Fruit fly (Drosophila melanogaster) whole organism, embryonic: ENCODE measurements around the gene ttm50.

Experiments
- Antp ChIP-seq: fragments of 200-800 bp; sonication (Bioruptor generic); optimal IDR thresholded peaks from 3 replicates; lab custom pipeline; 2016; ENCODE audit warnings: missing biosample characterization, missing genetic modification characterization
- C15 ChIP-seq: fragments of 200-800 bp; sonication (Bioruptor generic); IDR thresholded peaks from 3 replicates; pipeline ENCODE4 v1.3.6; 2022; ENCODE audit warnings: missing biosample characterization, missing genetic modification characterization
- CG10274 ChIP-seq: fragments of 200-800 bp; sonication (Bioruptor generic); optimal IDR thresholded peaks from 3 replicates; lab custom pipeline; 2017; ENCODE audit warnings: missing biosample characterization, mild to moderate bottlenecking, missing genetic modification characterization
- CG11085 ChIP-seq: fragments of 200-800 bp; sonication (Bioruptor generic); IDR thresholded peaks from 2 replicates; pipeline ENCODE4 v1.3.6; 2022; ENCODE audit warnings: missing biosample characterization, missing genetic modification characterization
- CG14965 ChIP-seq: fragments of 200-800 bp; sonication (Bioruptor generic); optimal IDR thresholded peaks from 2 replicates; lab custom pipeline; 2016; ENCODE audit warnings: missing biosample characterization, missing genetic modification characterization, borderline replicate concordance
- CG15601 ChIP-seq: fragments of 200-800 bp; sonication (Bioruptor generic); optimal IDR thresholded peaks from 3 replicates; lab custom pipeline; 2019; ENCODE audit warnings: missing biosample characterization, mild to moderate bottlenecking, missing genetic modification characterization, moderate library complexity
- CG1602 ChIP-seq: fragments of 200-800 bp; sonication (Bioruptor generic); optimal IDR thresholded peaks from 3 replicates; lab custom pipeline; 2016; ENCODE audit warnings: missing biosample characterization, missing genetic modification characterization
- CG17385 ChIP-seq: fragments of 200-800 bp; sonication (Bioruptor generic); optimal IDR thresholded peaks from 3 replicates; lab custom pipeline; 2018; ENCODE audit warnings: missing biosample characterization, mild to moderate bottlenecking, missing genetic modification characterization
- CG17612 ChIP-seq: fragments of 200-800 bp; sonication (Bioruptor generic); IDR thresholded peaks from 2 replicates; pipeline ENCODE4 v1.3.6; 2022; ENCODE audit warnings: missing biosample characterization, missing genetic modification characterization
- CG3995 ChIP-seq: fragments of 200-800 bp; sonication (Bioruptor generic); optimal IDR thresholded peaks from 3 replicates; lab custom pipeline; 2016; ENCODE audit warnings: missing biosample characterization, missing genetic modification characterization
- CG4282 ChIP-seq: fragments of 200-800 bp; sonication (Bioruptor generic); optimal IDR thresholded peaks from 2 replicates; lab custom pipeline; 2016; ENCODE audit warnings: missing biosample characterization, missing genetic modification characterization
- CG43689 ChIP-seq: fragments of 200-800 bp; sonication (Bioruptor generic); IDR thresholded peaks from 2 replicates; pipeline ENCODE4 v1.3.6; 2022; ENCODE audit warnings: missing biosample characterization, missing genetic modification characterization
- CG5245 ChIP-seq: fragments of 200-800 bp; sonication (Bioruptor generic); optimal IDR thresholded peaks from 3 replicates; lab custom pipeline; 2016; ENCODE audit warnings: missing biosample characterization, missing genetic modification characterization
- CG6272 ChIP-seq: fragments of 200-800 bp; sonication (Bioruptor generic); IDR thresholded peaks from 2 replicates; pipeline ENCODE4 v1.3.6; 2022; ENCODE audit warnings: missing biosample characterization, missing genetic modification characterization
- CTCF ChIP-seq: fragments of 200-800 bp; sonication (Bioruptor generic); optimal IDR thresholded peaks from 2 replicates; lab custom pipeline; 2017; ENCODE audit warnings: missing biosample characterization, mild to moderate bottlenecking, missing genetic modification characterization, moderate library complexity
- D ChIP-seq, 2 experiments: fragments of 200-800 bp in 1 of 2; fragments of >200 bp in 1 of 2; sonication (Bioruptor generic) in 1 of 2; optimal IDR thresholded peaks; 2 replicates in 1 of 2; 3 replicates in 1 of 2; lab custom pipeline; 2017; ENCODE audit warnings: mild to moderate bottlenecking in 1 of 2, missing biosample characterization in 1 of 2, missing genetic modification characterization in 1 of 2, missing genetic modification reagents in 1 of 2
- D19A ChIP-seq: fragments of 200-800 bp; optimal IDR thresholded peaks from 3 replicates; lab custom pipeline; 2019; ENCODE audit warnings: missing biosample characterization, mild to moderate bottlenecking, missing genetic modification characterization, moderate library complexity
- Dip2 ChIP-seq: fragments of 200-800 bp; sonication (Bioruptor generic); IDR thresholded peaks from 2 replicates; pipeline ENCODE4 v1.3.6; 2022; ENCODE audit warnings: missing biosample characterization, missing genetic modification characterization
- E2f2 ChIP-seq: fragments of 200-800 bp; sonication (Bioruptor generic); IDR thresholded peaks from 2 replicates; pipeline ENCODE4 v1.3.6; 2022; ENCODE audit warnings: missing biosample characterization, missing genetic modification characterization
- ERR ChIP-seq: fragments of 200-800 bp; sonication (Bioruptor generic); optimal IDR thresholded peaks from 2 replicates; lab custom pipeline; 2016; ENCODE audit warnings: missing biosample characterization, missing genetic modification characterization
- Elba2 ChIP-seq: fragments of 200-800 bp; sonication (Bioruptor generic); optimal IDR thresholded peaks from 3 replicates; lab custom pipeline; 2016; ENCODE audit warnings: missing biosample characterization, missing genetic modification characterization
- GATAe ChIP-seq: fragments of 200-800 bp; sonication (Bioruptor generic); conservative IDR thresholded peaks from 2 replicates; pipeline ENCODE4 v1.3.6; 2022; ENCODE audit warnings: missing biosample characterization, missing genetic modification characterization
- HLHmδ ChIP-seq: fragments of 200-800 bp; sonication (Bioruptor generic); optimal IDR thresholded peaks from 2 replicates; lab custom pipeline; 2018; ENCODE audit warnings: missing biosample characterization, mild to moderate bottlenecking, missing genetic modification characterization, moderate library complexity
- Hr78 ChIP-seq, 2 experiments: fragments of 200-800 bp in 1 of 2; fragments of >200 bp in 1 of 2; sonication (Bioruptor generic) in 1 of 2; optimal IDR thresholded peaks; 2 replicates each; lab custom pipeline; 2017 to 2019; ENCODE audit warnings: missing biosample characterization in 2 of 2, missing genetic modification characterization in 2 of 2, mild to moderate bottlenecking in 1 of 2, moderate library complexity in 1 of 2
- Lhr ChIP-seq: fragments of 200-800 bp; sonication (Bioruptor generic); optimal IDR thresholded peaks from 3 replicates; lab custom pipeline; 2017; ENCODE audit warnings: mild to moderate bottlenecking, missing biosample characterization, missing genetic modification reagents, missing genetic modification characterization
- NC2β ChIP-seq: fragments of 200-800 bp; sonication (Bioruptor generic); optimal IDR thresholded peaks from 2 replicates; lab custom pipeline; 2016; ENCODE audit warnings: missing biosample characterization, missing genetic modification characterization
- Oli ChIP-seq: fragments of 200-800 bp; sonication (Bioruptor generic); optimal IDR thresholded peaks from 2 replicates; lab custom pipeline; 2018; ENCODE audit warnings: missing biosample characterization, mild to moderate bottlenecking, missing genetic modification characterization, moderate library complexity
- Ptx1 ChIP-seq: fragments of 200-800 bp; sonication (Bioruptor generic); IDR thresholded peaks from 2 replicates; pipeline ENCODE4 v1.3.6; 2022; ENCODE audit warnings: missing biosample characterization, missing genetic modification characterization
- Spps ChIP-seq: fragments of 200-800 bp; sonication (Bioruptor generic); optimal IDR thresholded peaks from 2 replicates; lab custom pipeline; 2018; ENCODE audit warnings: missing biosample characterization, mild to moderate bottlenecking, missing genetic modification characterization
- Taf1 ChIP-seq: fragments of 200-800 bp; sonication (Bioruptor generic); IDR thresholded peaks from 2 replicates; pipeline ENCODE4 v1.3.6; 2022; ENCODE audit warnings: missing biosample characterization, missing genetic modification characterization
- Trl ChIP-seq, 3 experiments: fragments of >200 bp in 2 of 3; fragments of 200-800 bp in 1 of 3; sonication (Bioruptor generic) in 1 of 3; optimal IDR thresholded peaks; 2 replicates in 1 of 3; 3 replicates in 2 of 3; lab custom pipeline; 2016 to 2017; ENCODE audit warnings: missing biosample characterization in 1 of 3, missing genetic modification characterization in 1 of 3
- Xbp1 ChIP-seq: fragments of 200-800 bp; sonication (Bioruptor generic); optimal IDR thresholded peaks from 3 replicates; lab custom pipeline; 2016; ENCODE audit warnings: missing biosample characterization, mild to moderate bottlenecking, missing genetic modification characterization
- br ChIP-seq: fragments of >200 bp; optimal IDR thresholded peaks from 2 replicates; lab custom pipeline; 2017
- cg ChIP-seq: fragments of 200-800 bp; sonication (Bioruptor generic); optimal IDR thresholded peaks from 3 replicates; lab custom pipeline; 2019; ENCODE audit warnings: missing biosample characterization, mild to moderate bottlenecking, missing genetic modification characterization, moderate library complexity
- chinmo ChIP-seq: fragments of 200-800 bp; sonication (Bioruptor generic); IDR thresholded peaks from 4 replicates; pipeline ENCODE4 v1.3.6; 2022; ENCODE audit warnings: missing biosample characterization, missing genetic modification characterization; ENCODE audit not compliant: partially characterized antibody
- chn ChIP-seq: fragments of 200-800 bp; sonication (Bioruptor generic); optimal IDR thresholded peaks from 2 replicates; lab custom pipeline; 2016; ENCODE audit warnings: missing biosample characterization, missing genetic modification characterization
- crol ChIP-seq: fragments of 200-800 bp; sonication (Bioruptor generic); IDR thresholded peaks from 2 replicates; pipeline ENCODE4 v1.3.6; 2022; ENCODE audit warnings: missing biosample characterization, missing genetic modification characterization
- dimm ChIP-seq: fragments of 200-800 bp; sonication (Bioruptor generic); IDR thresholded peaks from 2 replicates; pipeline ENCODE4 v1.3.6; 2022; ENCODE audit warnings: missing biosample characterization, missing genetic modification characterization
- dm ChIP-seq: fragments of 200-800 bp; sonication (Bioruptor generic); optimal IDR thresholded peaks from 3 replicates; lab custom pipeline; 2016; ENCODE audit warnings: missing biosample characterization, missing genetic modification characterization
- gsb-n ChIP-seq: fragments of 200-800 bp; sonication (Bioruptor generic); optimal IDR thresholded peaks from 3 replicates; lab custom pipeline; 2018; ENCODE audit warnings: missing biosample characterization, mild to moderate bottlenecking, missing genetic modification characterization
- kah ChIP-seq: fragments of 200-800 bp; sonication (Bioruptor generic); optimal IDR thresholded peaks from 2 replicates; lab custom pipeline; 2018; ENCODE audit warnings: missing biosample characterization, mild to moderate bottlenecking, missing genetic modification characterization
- mld ChIP-seq: fragments of 200-800 bp; sonication (Bioruptor generic); IDR thresholded peaks from 3 replicates; pipeline ENCODE4 v1.3.6; 2022; ENCODE audit warnings: missing biosample characterization, missing genetic modification characterization; ENCODE audit not compliant: partially characterized antibody
- oc ChIP-seq: fragments of 200-800 bp; sonication (Bioruptor generic); optimal IDR thresholded peaks from 2 replicates; lab custom pipeline; 2018; ENCODE audit warnings: missing biosample characterization, mild to moderate bottlenecking, missing genetic modification characterization, moderate library complexity
- otp ChIP-seq: fragments of 200-800 bp; sonication (Bioruptor generic); IDR thresholded peaks from 3 replicates; pipeline ENCODE4, ENCODE4 v1.3.6; 2022; ENCODE audit warnings: missing biosample characterization, missing genetic modification characterization
- psq ChIP-seq: fragments of 200-800 bp; sonication (Bioruptor generic); optimal IDR thresholded peaks from 2 replicates; lab custom pipeline; 2017; ENCODE audit warnings: missing biosample characterization, missing genetic modification characterization
- ranshi ChIP-seq: fragments of 200-800 bp; sonication (Bioruptor generic); IDR thresholded peaks from 2 replicates; pipeline ENCODE4 v1.3.6; 2022; ENCODE audit warnings: missing biosample characterization, missing genetic modification characterization
- sim ChIP-seq: fragments of 200-800 bp; sonication (Bioruptor generic); IDR thresholded peaks from 2 replicates; pipeline ENCODE4 v1.3.6; 2022; ENCODE audit warnings: missing biosample characterization, missing genetic modification characterization
- sob ChIP-seq: fragments of 200-800 bp; sonication (Bioruptor generic); IDR thresholded peaks from 2 replicates; pipeline ENCODE4 v1.3.6; 2022; ENCODE audit warnings: missing biosample characterization, missing genetic modification characterization
- zen ChIP-seq: fragments of 200-800 bp; sonication (Bioruptor generic); optimal IDR thresholded peaks from 3 replicates; lab custom pipeline; 2018; ENCODE audit warnings: missing biosample characterization, mild to moderate bottlenecking, missing genetic modification characterization, moderate library complexity
- zen2 ChIP-seq: fragments of 200-800 bp; sonication (Bioruptor generic); IDR thresholded peaks from 3 replicates; pipeline ENCODE4 v1.3.6; 2022; ENCODE audit warnings: missing biosample characterization, missing genetic modification characterization; ENCODE audit not compliant: partially characterized antibody

The ttm50 gene

DNA sequence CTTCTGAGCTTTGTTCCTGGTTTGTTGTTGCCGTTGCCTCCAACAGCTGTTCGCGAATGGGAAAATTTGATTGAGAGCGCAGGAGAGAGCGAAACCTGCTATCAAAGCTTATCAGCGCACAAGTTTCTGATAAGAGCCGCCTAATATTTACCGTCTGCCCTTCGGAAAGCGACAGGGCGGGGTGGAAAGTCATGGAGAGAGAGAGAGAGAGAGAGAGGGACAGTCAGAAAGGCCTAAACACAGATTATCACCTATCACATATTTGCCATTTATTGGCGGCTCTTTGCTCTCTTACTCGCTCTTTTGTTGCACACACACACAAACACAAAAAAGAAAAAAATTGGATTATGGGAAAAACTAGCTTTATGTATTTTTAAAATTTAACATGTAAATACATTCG is 11.6 kb upstream of the ttm50 start:
- TF ChIP-seq CG4282 (GFP tag; lab: Kevin White, UChicago) (no peak), GATAe (GFP tag; lab: Robert Waterston, UW) (peak; percentile 8; the same call in 1 of the 2 replicates), chinmo (GFP tag; lab: Robert Waterston, UW) (0 out of 4 replicates have a peak, but pooled peaks have one; percentile 51), crol (GFP tag; lab: Robert Waterston, UW) (peak; percentile 72), HLHmδ (GFP tag; lab: Kevin White, UChicago) (no peak), zen (no peak), CG11085 (no peak), Trl (optimal IDR thresholded peaks at IDR 0.05; lab: Kevin White, UChicago) (peak; percentile 49 to 85), Trl (GFP tag; optimal IDR thresholded peaks at IDR 0.05; lab: Kevin White, UChicago) (no peak), cg (peak; percentile 5)
- TF ChIP-seq, all 482 proteins: peak for 5

DNA sequence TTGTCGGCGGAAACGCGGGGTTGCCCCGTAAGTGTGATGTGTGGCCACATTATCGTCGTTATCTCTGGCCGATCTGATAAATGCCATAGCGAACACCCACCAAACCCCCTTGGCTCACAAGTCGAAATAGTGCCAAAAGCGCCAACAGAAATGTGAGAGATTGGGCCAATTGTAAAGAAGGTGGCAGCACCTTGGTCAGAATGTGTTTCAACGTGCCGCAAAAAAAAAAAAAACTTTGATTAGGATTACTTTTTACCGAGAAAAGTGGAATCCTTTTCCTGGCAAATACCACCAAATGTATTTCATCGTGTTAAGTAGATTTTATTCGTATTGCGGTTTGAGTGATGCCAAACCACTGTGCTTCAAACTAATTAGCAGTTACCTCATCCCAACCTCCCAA is 11.0 kb upstream of the ttm50 start:
- TF ChIP-seq CG10274 (peak; percentile 65), sob (GFP tag; lab: Robert Waterston, UW) (peak; percentile 93), CG17612 (GFP tag; lab: Robert Waterston, UW) (peak; percentile 40; the same call in 1 of the 2 replicates), Hr78 (GFP tag; optimal IDR thresholded peaks at IDR 0.05; lab: Kevin White, UChicago) (no peak), CG43689 (GFP tag; lab: Robert Waterston, UW) (peak; percentile 72), dm (GFP tag; lab: Kevin White, UChicago) (peak; percentile 59), chn (GFP tag; lab: Kevin White, UChicago) (peak; percentile 57), CG15601 (tag; lab: Kevin White, UChicago) (no peak), ranshi (GFP tag; lab: Robert Waterston, UW) (peak; percentile 84), psq (GFP tag; lab: Kevin White, UChicago) (no peak), otp (GFP tag; lab: Robert Waterston, UW) (peak; percentile 83; the same call in 2 of the 3 replicates), NC2β (GFP tag; lab: Kevin White, UChicago) (peak; percentile 39), CG6272 (peak; percentile 78), Spps (no peak), D (optimal IDR thresholded peaks at IDR 0.05; lab: Kevin White, UChicago) (no peak), D (GFP tag; optimal IDR thresholded peaks at IDR 0.05; lab: Kevin White, UChicago) (peak; percentile 25), C15 (GFP tag; lab: Robert Waterston, UW) (peak; percentile 77; the same call in 2 of the 3 replicates), br (lab: Kevin White, UChicago) (no peak), Dip2 (GFP tag; lab: Robert Waterston, UW) (peak; percentile 10; the same call in 1 of the 2 replicates), Xbp1 (GFP tag; lab: Kevin White, UChicago) (peak; percentile 74), kah (peak; percentile 29), zen2 (no peak), Oli (tag; lab: Kevin White, UChicago) (peak; percentile 79), D19A (tag; lab: Kevin White, UChicago) (no peak), ERR (GFP tag; lab: Kevin White, UChicago) (peak; percentile 83), CG1602 (GFP tag; lab: Kevin White, UChicago) (no peak), E2f2 (GFP tag; lab: Robert Waterston, UW) (peak; percentile 73), CG3995 (GFP tag; lab: Kevin White, UChicago) (peak; percentile 52), CG5245 (GFP tag; lab: Kevin White, UChicago) (peak; percentile 53), mld (GFP tag; lab: Robert Waterston, UW) (no peak), CG14965 (no peak), Ptx1 (GFP tag; lab: Robert Waterston, UW) (peak; percentile 90), Taf1 (GFP tag; lab: Robert Waterston, UW) (peak; percentile 95), Elba2 (GFP tag; lab: Kevin White, UChicago) (no peak), CTCF (GFP tag; lab: Kevin White, UChicago) (no peak), dimm (GFP tag; lab: Robert Waterston, UW) (peak; percentile 74), gsb-n (tag; lab: Kevin White, UChicago) (no peak), CG17385 (GFP tag; lab: Kevin White, UChicago) (peak; percentile 81), Antp (peak; percentile 88), sim (GFP tag; lab: Robert Waterston, UW) (peak; percentile 15; the same call in 1 of the 2 replicates), Lhr (GFP tag; lab: Kevin White, UChicago) (no peak), oc (no peak)
